Worm (Caenorhabditis elegans): ENCODE data around the gene Y64G10A.2.

Gene Y64G10A.2

DNA sequence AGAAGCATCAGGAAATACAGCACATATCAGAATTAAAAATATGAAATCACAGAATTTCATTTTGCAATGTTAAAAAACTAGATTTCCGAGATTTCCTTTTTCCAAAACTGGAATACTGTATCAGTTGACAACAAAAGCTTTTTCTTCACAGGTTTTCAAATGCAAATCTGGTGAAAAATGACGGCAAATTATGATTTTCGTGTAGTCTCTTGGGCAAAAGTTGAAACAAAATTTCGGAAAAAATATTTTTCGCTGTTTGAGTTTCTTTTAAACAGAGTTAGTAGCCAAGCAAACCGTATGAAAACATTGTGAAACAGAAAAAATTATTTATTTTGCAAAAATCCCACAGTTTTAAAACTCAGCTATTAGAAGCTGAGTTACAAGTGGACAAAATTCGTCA is at the start of gene Y64G10A.2:
Y64G10A.2 (minus strand) TSS at position 101 of the 400 bp plus-strand sequence.
- no peak for TF ChIP-seq hmbx-1 (tag; optimal IDR thresholded peaks at IDR 0.05)
- no peak for TF ChIP-seq B0310.2 (tag; optimal IDR thresholded peaks at IDR 0.05)
- no peak for TF ChIP-seq aly-1 (tag; optimal IDR thresholded peaks at IDR 0.05)
- TF ChIP-seq F13C5.2 (tag; optimal IDR thresholded peaks at IDR 0.05): no peak
- TF ChIP-seq tbx-11 (GFP tag; IDR thresholded peaks at IDR 0.05): no peak
- TF ChIP-seq tbx-37 (GFP tag; conservative IDR thresholded peaks at IDR 0.05): no peak

DNA sequence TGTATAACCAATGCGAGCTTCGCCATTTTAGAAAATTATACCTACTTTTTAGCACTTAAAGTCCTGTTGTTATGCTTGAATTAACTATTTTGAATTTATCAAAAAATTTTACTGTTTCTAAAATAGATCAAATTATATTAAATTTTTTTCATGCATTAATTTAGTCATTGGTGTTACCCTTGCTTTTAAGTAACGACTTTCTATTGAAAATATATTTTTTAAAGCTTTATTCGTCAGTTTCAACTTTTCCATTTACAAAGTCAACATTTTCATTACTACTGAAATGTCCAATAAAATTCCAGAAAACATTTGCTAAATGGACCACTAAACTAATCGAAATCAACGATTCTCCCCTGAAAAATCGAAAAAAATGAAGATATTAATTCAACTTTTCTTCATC is 47.3 kb upstream of the Y64G10A.2 start, which contains the start of gene Y64G10A.7:
Y64G10A.7 (plus strand) TSS at position 301 of the 400 bp plus-strand sequence.
- no peak for TF ChIP-seq hnd-1 (tag; optimal IDR thresholded peaks at IDR 0.05)
- no peak for TF ChIP-seq ets-7 (tag; optimal IDR thresholded peaks at IDR 0.05)
- TF ChIP-seq tbx-37 (GFP tag; conservative IDR thresholded peaks at IDR 0.05): no peak
- no peak for TF ChIP-seq ceh-13 (GFP tag; optimal IDR thresholded peaks at IDR 0.05)
- no peak for TF ChIP-seq F13C5.2 (tag; optimal IDR thresholded peaks at IDR 0.05)
- TF ChIP-seq hmbx-1 (tag; optimal IDR thresholded peaks at IDR 0.05): no peak
- TF ChIP-seq B0310.2 (tag; optimal IDR thresholded peaks at IDR 0.05): no peak
- TF ChIP-seq hmg-4 (GFP tag; optimal IDR thresholded peaks at IDR 0.05): no peak
- no peak for TF ChIP-seq sea-1 (GFP tag; conservative IDR thresholded peaks at IDR 0.05)
- TF ChIP-seq aly-1 (tag; optimal IDR thresholded peaks at IDR 0.05): no peak
- TF ChIP-seq tbx-11 (GFP tag; IDR thresholded peaks at IDR 0.05): no peak
- no peak for TF ChIP-seq pes-1 (GFP tag; IDR thresholded peaks at IDR 0.05)
- TF ChIP-seq ceh-36 (tag; optimal IDR thresholded peaks at IDR 0.05): no peak
- TF ChIP-seq ama-1 (optimal IDR thresholded peaks at IDR 0.05): no peak
- no peak for TF ChIP-seq scrt-1 (GFP tag; IDR thresholded peaks at IDR 0.05)
- TF ChIP-seq tra-4 (tag; optimal IDR thresholded peaks at IDR 0.05): no peak
- TF ChIP-seq flt-1 (GFP tag; IDR thresholded peaks at IDR 0.05): no peak

- no peak for TF ChIP-seq ets-7 (tag; optimal IDR thresholded peaks at IDR 0.05)
- no peak for TF ChIP-seq aly-1 (tag; optimal IDR thresholded peaks at IDR 0.05)
- TF ChIP-seq tbx-11 (GFP tag; IDR thresholded peaks at IDR 0.05): no peak
- TF ChIP-seq sea-1 (GFP tag; conservative IDR thresholded peaks at IDR 0.05): no peak
- no peak for TF ChIP-seq hmg-4 (GFP tag; optimal IDR thresholded peaks at IDR 0.05)
- no peak for TF ChIP-seq F13C5.2 (tag; optimal IDR thresholded peaks at IDR 0.05)
- no peak for TF ChIP-seq tbx-37 (GFP tag; conservative IDR thresholded peaks at IDR 0.05)
- TF ChIP-seq tra-4 (tag; optimal IDR thresholded peaks at IDR 0.05): no peak
- no peak for TF ChIP-seq ama-1 (optimal IDR thresholded peaks at IDR 0.05)
- TF ChIP-seq hnd-1 (tag; optimal IDR thresholded peaks at IDR 0.05): no peak
- TF ChIP-seq scrt-1 (GFP tag; IDR thresholded peaks at IDR 0.05): no peak
- TF ChIP-seq pes-1 (GFP tag; IDR thresholded peaks at IDR 0.05): no peak
- no peak for TF ChIP-seq B0310.2 (tag; optimal IDR thresholded peaks at IDR 0.05)
- no peak for TF ChIP-seq ceh-13 (GFP tag; optimal IDR thresholded peaks at IDR 0.05)
Measured at ce11 chrIV:14284920-14285319, 40.7 kb upstream of the Y64G10A.2 start.

DNA sequence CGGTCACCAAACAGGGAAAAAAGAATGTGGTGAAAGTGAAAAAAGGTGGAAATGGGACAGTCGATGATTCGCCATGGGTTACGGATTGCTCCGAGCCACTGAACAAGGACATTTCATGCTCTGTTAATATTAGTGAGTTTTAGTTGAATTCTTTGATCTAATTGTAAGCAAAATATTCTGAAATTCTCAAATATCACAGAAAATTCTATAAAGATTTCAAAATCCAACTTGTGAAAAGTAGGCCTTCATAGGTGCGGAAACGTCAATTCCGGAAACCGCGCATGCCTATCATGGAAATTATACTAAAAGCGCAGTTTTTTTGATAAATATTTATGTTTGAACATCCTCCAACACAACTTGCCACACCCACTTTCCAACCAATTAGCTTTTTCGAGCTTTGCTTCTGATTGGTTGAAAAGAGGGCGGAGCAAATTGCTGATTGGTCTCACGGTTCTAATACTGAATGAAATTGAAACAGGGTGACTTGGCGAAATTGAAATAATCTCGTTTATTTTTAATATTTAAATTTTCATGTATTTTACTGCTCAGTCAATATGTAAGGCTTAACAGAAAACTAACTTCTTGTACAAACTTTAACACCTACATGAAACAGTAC is 32.6 kb upstream of the Y64G10A.2 start:
- no peak for TF ChIP-seq flt-1 (GFP tag; IDR thresholded peaks at IDR 0.05)
- TF ChIP-seq aly-1 (tag; optimal IDR thresholded peaks at IDR 0.05): no peak
- no peak for TF ChIP-seq F13C5.2 (tag; optimal IDR thresholded peaks at IDR 0.05)

ce11 chrIV:14276160-14276559 is 31.9 kb upstream of the Y64G10A.2 start, which contains the start of gene ilcr-1:
ilcr-1 (plus strand) TSS chrIV:14276460.
- TF ChIP-seq sea-1 (GFP tag; conservative IDR thresholded peaks at IDR 0.05) (no peak), ceh-36 (tag; optimal IDR thresholded peaks at IDR 0.05) (no peak), hmbx-1 (tag; optimal IDR thresholded peaks at IDR 0.05) (no peak), ama-1 (optimal IDR thresholded peaks at IDR 0.05) (no peak), pes-1 (GFP tag; IDR thresholded peaks at IDR 0.05) (no peak), hmg-4 (GFP tag; optimal IDR thresholded peaks at IDR 0.05) (no peak), B0310.2 (tag; optimal IDR thresholded peaks at IDR 0.05) (no peak), F13C5.2 (tag; optimal IDR thresholded peaks at IDR 0.05) (no peak)

ce11 chrIV:14274834-14275233 is 30.6 kb upstream of the Y64G10A.2 start:
- TF ChIP-seq tbx-37 (GFP tag; conservative IDR thresholded peaks at IDR 0.05) (no peak), hmg-4 (GFP tag; optimal IDR thresholded peaks at IDR 0.05) (no peak), flt-1 (GFP tag; IDR thresholded peaks at IDR 0.05) (no peak), B0310.2 (tag; optimal IDR thresholded peaks at IDR 0.05) (no peak), hmbx-1 (tag; optimal IDR thresholded peaks at IDR 0.05) (no peak), ama-1 (optimal IDR thresholded peaks at IDR 0.05) (no peak), sea-1 (GFP tag; conservative IDR thresholded peaks at IDR 0.05) (no peak), tbx-11 (GFP tag; IDR thresholded peaks at IDR 0.05) (no peak), ceh-36 (tag; optimal IDR thresholded peaks at IDR 0.05) (no peak), scrt-1 (GFP tag; IDR thresholded peaks at IDR 0.05) (no peak), F13C5.2 (tag; optimal IDR thresholded peaks at IDR 0.05) (no peak), ceh-13 (GFP tag; optimal IDR thresholded peaks at IDR 0.05) (no peak)

ce11 chrIV:14272561-14272960 is 28.3 kb upstream of the Y64G10A.2 start:
- TF ChIP-seq hnd-1 (tag; optimal IDR thresholded peaks at IDR 0.05) (no peak), ama-1 (optimal IDR thresholded peaks at IDR 0.05) (no peak), B0310.2 (tag; optimal IDR thresholded peaks at IDR 0.05) (no peak), pes-1 (GFP tag; IDR thresholded peaks at IDR 0.05) (no peak), tra-4 (tag; optimal IDR thresholded peaks at IDR 0.05) (no peak), tbx-11 (GFP tag; IDR thresholded peaks at IDR 0.05) (no peak), ceh-36 (tag; optimal IDR thresholded peaks at IDR 0.05) (no peak), sea-1 (GFP tag; conservative IDR thresholded peaks at IDR 0.05) (no peak), tbx-37 (GFP tag; conservative IDR thresholded peaks at IDR 0.05) (no peak), flt-1 (GFP tag; IDR thresholded peaks at IDR 0.05) (no peak), scrt-1 (GFP tag; IDR thresholded peaks at IDR 0.05) (no peak), ets-7 (tag; optimal IDR thresholded peaks at IDR 0.05) (no peak), aly-1 (tag; optimal IDR thresholded peaks at IDR 0.05) (no peak), hmg-4 (GFP tag; optimal IDR thresholded peaks at IDR 0.05) (no peak), ceh-13 (GFP tag; optimal IDR thresholded peaks at IDR 0.05) (no peak), F13C5.2 (tag; optimal IDR thresholded peaks at IDR 0.05) (no peak), hmbx-1 (tag; optimal IDR thresholded peaks at IDR 0.05) (no peak)

Measured in whole organism, early embryonic.